Fruit fly (Drosophila melanogaster): Measurements from ENCODE around the gene NijA.

The NijA gene

dm6 chr3L:10656451-10657198 is 40.1 kb downstream of the NijA start (continued):
- TF ChIP-seq gsb-n (tag; optimal IDR thresholded peaks at IDR 0.05) = peak; percentile 77
- no peak for TF ChIP-seq ase (GFP tag; IDR thresholded peaks at IDR 0.05)
- peak; percentile 51 for TF ChIP-seq Bdp1 (GFP tag; optimal IDR thresholded peaks at IDR 0.05)
- no peak for TF ChIP-seq Ets65A (GFP tag)
- no peak; the same call in 1 of the 2 replicates for TF ChIP-seq ara (GFP tag; IDR thresholded peaks at IDR 0.05)
- no peak for TF ChIP-seq Tbp (GFP tag; optimal IDR thresholded peaks at IDR 0.05)
- peak; percentile 34 for TF ChIP-seq lilli (GFP tag; optimal IDR thresholded peaks at IDR 0.05)
- TF ChIP-seq CG5953 (GFP tag; IDR thresholded peaks at IDR 0.05) = peak; percentile 68
- TF ChIP-seq Dfd (GFP tag; optimal IDR thresholded peaks at IDR 0.05) = no peak
- TF ChIP-seq CG17612 (GFP tag; IDR thresholded peaks at IDR 0.05) = no peak
- TF ChIP-seq esg (GFP tag; conservative IDR thresholded peaks at IDR 0.05) = no peak
- peak; percentile 2 for TF ChIP-seq emc (GFP tag; optimal IDR thresholded peaks at IDR 0.05)
- peak; percentile 40 for TF ChIP-seq CG7271 (tag; optimal IDR thresholded peaks at IDR 0.05)
- no peak for TF ChIP-seq lbe (GFP tag; optimal IDR thresholded peaks at IDR 0.05)
- peak; percentile 77 for TF ChIP-seq CG6813 (GFP tag; optimal IDR thresholded peaks at IDR 0.05)
- TF ChIP-seq zfh1 (GFP tag; IDR thresholded peaks at IDR 0.05) = peak; percentile 14; the same call in 1 of the 3 replicates
- TF ChIP-seq CG15011 (GFP tag; optimal IDR thresholded peaks at IDR 0.05) = peak; percentile 75
- TF ChIP-seq CG17186 (GFP tag; optimal IDR thresholded peaks at IDR 0.05) = no peak
- peak; percentile 70 for TF ChIP-seq odd (GFP tag; optimal IDR thresholded peaks at IDR 0.05)
- peak; percentile 45 for TF ChIP-seq trh (GFP tag; optimal IDR thresholded peaks at IDR 0.05)
- TF ChIP-seq grau (tag; optimal IDR thresholded peaks at IDR 0.05) = peak; percentile 43
- TF ChIP-seq run (tag; optimal IDR thresholded peaks at IDR 0.05) = peak; percentile 23
- TF ChIP-seq CG2889 (GFP tag; IDR thresholded peaks at IDR 0.05) = no peak
- no peak for TF ChIP-seq Doc3 (GFP tag; IDR thresholded peaks at IDR 0.05; ENCODE audit: partially characterized antibody)
- peak; percentile 70 for TF ChIP-seq CG1792 (GFP tag; optimal IDR thresholded peaks at IDR 0.05)
- TF ChIP-seq CG31441 (GFP tag; IDR thresholded peaks at IDR 0.05) = no peak; the same call in 1 of the 2 replicates
- TF ChIP-seq CG12659 (GFP tag; optimal IDR thresholded peaks at IDR 0.05) = peak; percentile 47
- peak; percentile 70 for TF ChIP-seq salm (tag; optimal IDR thresholded peaks at IDR 0.05)
- TF ChIP-seq GATAe (GFP tag; conservative IDR thresholded peaks at IDR 0.05) = no peak
- TF ChIP-seq cg (GFP tag; optimal IDR thresholded peaks at IDR 0.05) = no peak
- TF ChIP-seq CG1529 (GFP tag; optimal IDR thresholded peaks at IDR 0.05) = peak; percentile 67
- TF ChIP-seq CG13894 (tag; optimal IDR thresholded peaks at IDR 0.05) = no peak
- TF ChIP-seq CTCF (GFP tag; optimal IDR thresholded peaks at IDR 0.05) = peak; percentile 14
- peak; percentile 82 for TF ChIP-seq CG2875 (GFP tag; optimal IDR thresholded peaks at IDR 0.05)
- peak; percentile 88 for TF ChIP-seq MTF-1 (GFP tag; optimal IDR thresholded peaks at IDR 0.05; ENCODE audit: borderline replicate concordance)
- TF ChIP-seq az2 (GFP tag; optimal IDR thresholded peaks at IDR 0.05) = peak; percentile 32
- no peak for TF ChIP-seq gce (GFP tag; IDR thresholded peaks at IDR 0.05)
- TF ChIP-seq ewg (GFP tag; optimal IDR thresholded peaks at IDR 0.05) = peak; percentile 55
- no peak for TF ChIP-seq Poxn (GFP tag; IDR thresholded peaks at IDR 0.05)
- TF ChIP-seq CG32532 (GFP tag; IDR thresholded peaks at IDR 0.05) = peak; percentile 33; the same call in 1 of the 2 replicates
- peak; percentile 65 for TF ChIP-seq CG11504 (tag; optimal IDR thresholded peaks at IDR 0.05)
- peak in 1 of 2 experiments; percentile 72 for TF ChIP-seq bsh (GFP tag; optimal IDR thresholded peaks at IDR 0.05)
- peak; percentile 85 for TF ChIP-seq CG17359 (tag; optimal IDR thresholded peaks at IDR 0.05)
- no peak for TF ChIP-seq CG34224 (GFP tag; IDR thresholded peaks at IDR 0.05; ENCODE audit: partially characterized antibody)
- no peak for TF ChIP-seq CG7928 (GFP tag; optimal IDR thresholded peaks at IDR 0.05)
- TF ChIP-seq CG32772 (GFP tag; IDR thresholded peaks at IDR 0.05) = no peak
- TF ChIP-seq CG16813 (GFP tag; IDR thresholded peaks at IDR 0.05; ENCODE audit: partially characterized antibody) = no peak
- TF ChIP-seq abd-A (tag; optimal IDR thresholded peaks at IDR 0.05) = no peak
- TF ChIP-seq al (GFP tag; IDR thresholded peaks at IDR 0.05) = no peak
- peak; percentile 12 for TF ChIP-seq sd (tag; optimal IDR thresholded peaks at IDR 0.05)
